Fruit fly (Drosophila melanogaster) whole organism, embryonic: Measurements from ENCODE around the gene fwd.

ENCODE experiments used
- BtbVII ChIP-seq: fragments of 200-800 bp; sonication (Bioruptor generic); optimal IDR thresholded peaks from 3 replicates; lab custom pipeline; 2017; ENCODE audit warnings: missing biosample characterization, mild to moderate bottlenecking, missing genetic modification characterization
- Bteb2 ChIP-seq: fragments of 200-800 bp; sonication (Bioruptor generic); optimal IDR thresholded peaks from 2 replicates; lab custom pipeline; 2016; ENCODE audit warnings: missing biosample characterization, missing genetic modification characterization
- CG10209 ChIP-seq: fragments of 200-800 bp; sonication (Bioruptor generic); optimal IDR thresholded peaks from 3 replicates; lab custom pipeline; 2017; ENCODE audit warnings: missing biosample characterization, mild to moderate bottlenecking, missing genetic modification characterization, missing genetic modification reagents
- CG11085 ChIP-seq: fragments of 200-800 bp; sonication (Bioruptor generic); IDR thresholded peaks from 2 replicates; pipeline ENCODE4 v1.3.6; 2022; ENCODE audit warnings: missing biosample characterization, missing genetic modification characterization
- CG11093 ChIP-seq: fragments of 200-800 bp; sonication (Bioruptor generic); IDR thresholded peaks from 3 replicates; pipeline ENCODE4 v1.3.6; 2022; ENCODE audit warnings: missing biosample characterization, missing genetic modification characterization
- CG11398 ChIP-seq: fragments of 200-800 bp; sonication (Bioruptor generic); optimal IDR thresholded peaks from 2 replicates; lab custom pipeline; 2016; ENCODE audit warnings: missing biosample characterization, missing genetic modification characterization
- CG11696 ChIP-seq: fragments of 200-800 bp; sonication (Bioruptor generic); IDR thresholded peaks from 2 replicates; pipeline ENCODE4 v1.3.6; 2022; ENCODE audit warnings: missing biosample characterization, missing genetic modification characterization
- CG11723 ChIP-seq: fragments of 200-800 bp; sonication (Bioruptor generic); optimal IDR thresholded peaks from 2 replicates; lab custom pipeline; 2017; ENCODE audit warnings: missing biosample characterization, mild to moderate bottlenecking, missing genetic modification characterization
- CG13775 ChIP-seq: fragments of 200-800 bp; sonication (Bioruptor generic); optimal IDR thresholded peaks from 3 replicates; lab custom pipeline; 2017; ENCODE audit warnings: missing biosample characterization, mild to moderate bottlenecking, missing genetic modification characterization
- CG13894 ChIP-seq: fragments of 200-800 bp; sonication (Bioruptor generic); optimal IDR thresholded peaks from 3 replicates; lab custom pipeline; 2018; ENCODE audit warnings: missing biosample characterization, mild to moderate bottlenecking, missing genetic modification characterization, moderate library complexity
- CG14710 ChIP-seq: fragments of 200-800 bp; sonication (Bioruptor generic); optimal IDR thresholded peaks from 3 replicates; lab custom pipeline; 2019; ENCODE audit warnings: missing biosample characterization, mild to moderate bottlenecking, missing genetic modification characterization, moderate library complexity
- CG15601 ChIP-seq: fragments of 200-800 bp; sonication (Bioruptor generic); optimal IDR thresholded peaks from 3 replicates; lab custom pipeline; 2019; ENCODE audit warnings: missing biosample characterization, mild to moderate bottlenecking, missing genetic modification characterization, moderate library complexity
- CG15696 ChIP-seq: fragments of 200-800 bp; sonication (Bioruptor generic); optimal IDR thresholded peaks from 2 replicates; lab custom pipeline; 2019; ENCODE audit warnings: missing biosample characterization, mild to moderate bottlenecking, missing genetic modification characterization, moderate library complexity
- CG2129 ChIP-seq: fragments of 200-800 bp; sonication (Bioruptor generic); IDR thresholded peaks from 2 replicates; pipeline ENCODE4 v1.3.6; 2022; ENCODE audit warnings: missing biosample characterization, missing genetic modification characterization; ENCODE audit not compliant: partially characterized antibody
- CG30020 ChIP-seq: fragments of 200-800 bp; optimal IDR thresholded peaks from 2 replicates; lab custom pipeline; 2019; ENCODE audit warnings: missing biosample characterization, mild to moderate bottlenecking, missing genetic modification characterization, moderate library complexity
- CG33557 ChIP-seq: fragments of 200-800 bp; sonication (Bioruptor generic); optimal IDR thresholded peaks from 2 replicates; lab custom pipeline; 2019; ENCODE audit warnings: missing biosample characterization, mild to moderate bottlenecking, missing genetic modification characterization, moderate library complexity
- CG4424 ChIP-seq: fragments of 200-800 bp; sonication (Bioruptor generic); optimal IDR thresholded peaks from 3 replicates; lab custom pipeline; 2016; ENCODE audit warnings: missing biosample characterization, missing genetic modification characterization
- CG4854 ChIP-seq: fragments of 200-800 bp; sonication (Bioruptor generic); optimal IDR thresholded peaks from 2 replicates; lab custom pipeline; 2016; ENCODE audit warnings: missing biosample characterization, missing genetic modification characterization, inconsistent platforms
- CG6254 ChIP-seq: fragments of 200-800 bp; sonication (Bioruptor generic); optimal IDR thresholded peaks from 3 replicates; lab custom pipeline; 2017; ENCODE audit warnings: mild to moderate bottlenecking, missing biosample characterization, missing genetic modification reagents, missing genetic modification characterization
- CTCF ChIP-seq: fragments of 200-800 bp; sonication (Bioruptor generic); optimal IDR thresholded peaks from 2 replicates; lab custom pipeline; 2017; ENCODE audit warnings: missing biosample characterization, mild to moderate bottlenecking, missing genetic modification characterization, moderate library complexity
- Deaf1 ChIP-seq: fragments of 200-800 bp; optimal IDR thresholded peaks from 3 replicates; lab custom pipeline; 2019; ENCODE audit warnings: missing biosample characterization, mild to moderate bottlenecking, missing genetic modification characterization, moderate library complexity
- Dip2 ChIP-seq: fragments of 200-800 bp; sonication (Bioruptor generic); IDR thresholded peaks from 2 replicates; pipeline ENCODE4 v1.3.6; 2022; ENCODE audit warnings: missing biosample characterization, missing genetic modification characterization
- Doc2 ChIP-seq: fragments of 200-800 bp; sonication (Bioruptor generic); IDR thresholded peaks from 2 replicates; pipeline ENCODE4 v1.3.6; 2022; ENCODE audit warnings: missing biosample characterization, missing genetic modification characterization
- Gsc ChIP-seq: fragments of 200-800 bp; sonication (Bioruptor generic); IDR thresholded peaks from 2 replicates; pipeline ENCODE4 v1.3.6; 2022; ENCODE audit warnings: missing biosample characterization, missing genetic modification characterization
- HHEX ChIP-seq: fragments of 200-800 bp; sonication (Bioruptor generic); optimal IDR thresholded peaks from 3 replicates; lab custom pipeline; 2017; ENCODE audit warnings: missing biosample characterization, mild to moderate bottlenecking, missing genetic modification characterization, missing genetic modification reagents
- Hey ChIP-seq: fragments of 200-800 bp; sonication (Bioruptor generic); optimal IDR thresholded peaks from 3 replicates; lab custom pipeline; 2018; ENCODE audit warnings: missing biosample characterization, mild to moderate bottlenecking, missing genetic modification characterization
- HmgZ ChIP-seq: fragments of 200-800 bp; sonication (Bioruptor generic); optimal IDR thresholded peaks from 2 replicates; lab custom pipeline; 2018; ENCODE audit warnings: missing biosample characterization, mild to moderate bottlenecking, missing genetic modification characterization
- Hr51 ChIP-seq, 2 experiments: fragments of 200-800 bp; sonication (Bioruptor generic); optimal IDR thresholded peaks; 2 replicates in 1 of 2; 3 replicates in 1 of 2; lab custom pipeline; 2016 to 2018; ENCODE audit warnings: missing biosample characterization in 2 of 2, missing genetic modification characterization in 2 of 2, mild to moderate bottlenecking in 1 of 2, moderate library complexity in 1 of 2
- NC2α ChIP-seq: fragments of 200-800 bp; sonication (Bioruptor generic); optimal IDR thresholded peaks from 2 replicates; lab custom pipeline; 2016; ENCODE audit warnings: missing biosample characterization, missing genetic modification characterization
- Sry-β ChIP-seq: fragments of 200-800 bp; sonication (Bioruptor generic); optimal IDR thresholded peaks from 2 replicates; lab custom pipeline; 2018; ENCODE audit warnings: missing biosample characterization, mild to moderate bottlenecking, missing genetic modification characterization, moderate library complexity
- TFAM ChIP-seq: fragments of 200-800 bp; sonication (Bioruptor generic); optimal IDR thresholded peaks from 2 replicates; lab custom pipeline; 2017; ENCODE audit warnings: missing biosample characterization, missing genetic modification characterization, inconsistent platforms
- ase ChIP-seq: fragments of 200-800 bp; sonication (Bioruptor generic); IDR thresholded peaks from 3 replicates; pipeline ENCODE4 v1.3.6; 2022; ENCODE audit warnings: missing biosample characterization, missing genetic modification characterization
- chn ChIP-seq: fragments of 200-800 bp; sonication (Bioruptor generic); optimal IDR thresholded peaks from 2 replicates; lab custom pipeline; 2016; ENCODE audit warnings: missing biosample characterization, missing genetic modification characterization
- ci ChIP-seq: fragments of 200-800 bp; sonication (Bioruptor generic); IDR thresholded peaks from 3 replicates; pipeline ENCODE4 v1.3.6; 2022; ENCODE audit warnings: missing biosample characterization, missing genetic modification characterization
- dan ChIP-seq: fragments of 200-800 bp; sonication (Bioruptor generic); IDR thresholded peaks from 2 replicates; pipeline ENCODE4 v1.3.6; 2022; ENCODE audit warnings: missing biosample characterization, missing genetic modification characterization
- emc ChIP-seq: fragments of 200-800 bp; sonication (Bioruptor generic); optimal IDR thresholded peaks from 2 replicates; lab custom pipeline; 2016; ENCODE audit warnings: missing biosample characterization, missing genetic modification characterization
- exex ChIP-seq: fragments of 200-800 bp; sonication (Bioruptor generic); optimal IDR thresholded peaks from 4 replicates; lab custom pipeline; 2018; ENCODE audit warnings: missing biosample characterization, mild to moderate bottlenecking, missing genetic modification characterization, moderate library complexity
- fru ChIP-seq: fragments of >200 bp; optimal IDR thresholded peaks from 2 replicates; lab custom pipeline; 2017
- gcm ChIP-seq: fragments of 200-800 bp; sonication (Bioruptor generic); optimal IDR thresholded peaks from 2 replicates; lab custom pipeline; 2019; ENCODE audit warnings: missing biosample characterization, mild to moderate bottlenecking, missing genetic modification characterization, moderate library complexity
- gt ChIP-seq: fragments of 200-800 bp; sonication (Bioruptor generic); IDR thresholded peaks from 2 replicates; pipeline ENCODE4 v1.3.6; 2022; ENCODE audit warnings: missing biosample characterization, missing genetic modification characterization
- hth ChIP-seq: fragments of >200 bp; optimal IDR thresholded peaks from 2 replicates; lab custom pipeline; 2017; ENCODE audit warnings: inconsistent platforms
- nmo ChIP-seq: fragments of 200-800 bp; sonication (Bioruptor generic); optimal IDR thresholded peaks from 2 replicates; lab custom pipeline; 2018; ENCODE audit warnings: missing biosample characterization, mild to moderate bottlenecking, missing genetic modification characterization, moderate library complexity
- oc ChIP-seq: fragments of 200-800 bp; sonication (Bioruptor generic); optimal IDR thresholded peaks from 2 replicates; lab custom pipeline; 2018; ENCODE audit warnings: missing biosample characterization, mild to moderate bottlenecking, missing genetic modification characterization, moderate library complexity
- pfk ChIP-seq: fragments of 200-800 bp; sonication (Bioruptor generic); optimal IDR thresholded peaks from 2 replicates; lab custom pipeline; 2018; ENCODE audit warnings: missing biosample characterization, mild to moderate bottlenecking, missing genetic modification characterization, moderate library complexity
- phol ChIP-seq: fragments of 200-800 bp; sonication (Bioruptor generic); optimal IDR thresholded peaks from 3 replicates; lab custom pipeline; 2018; ENCODE audit warnings: missing biosample characterization, mild to moderate bottlenecking, missing genetic modification characterization, moderate library complexity
- prd ChIP-seq, 3 experiments: fragments of >200 bp in 2 of 3; fragments of 200-800 bp in 1 of 3; sonication (Bioruptor generic) in 1 of 3; optimal IDR thresholded peaks in 2 of 3; IDR thresholded peaks in 1 of 3; 2 replicates in 2 of 3; 3 replicates in 1 of 3; pipeline versions ENCODE4 v1.3.6 to Lab custom; 2017 to 2022; ENCODE audit warnings: missing biosample characterization in 1 of 3, missing genetic modification characterization in 1 of 3
- psq ChIP-seq: fragments of 200-800 bp; sonication (Bioruptor generic); optimal IDR thresholded peaks from 2 replicates; lab custom pipeline; 2017; ENCODE audit warnings: missing biosample characterization, missing genetic modification characterization
- ranshi ChIP-seq: fragments of 200-800 bp; sonication (Bioruptor generic); IDR thresholded peaks from 2 replicates; pipeline ENCODE4 v1.3.6; 2022; ENCODE audit warnings: missing biosample characterization, missing genetic modification characterization
- sr ChIP-seq: fragments of 200-800 bp; sonication (Bioruptor generic); IDR thresholded peaks from 3 replicates; pipeline ENCODE4 v1.3.6; 2022; ENCODE audit warnings: missing biosample characterization, missing genetic modification characterization
- stwl ChIP-seq: fragments of 200-800 bp; sonication (Bioruptor generic); optimal IDR thresholded peaks from 3 replicates; lab custom pipeline; 2018; ENCODE audit warnings: missing biosample characterization, mild to moderate bottlenecking, missing genetic modification characterization, moderate library complexity
- sug ChIP-seq: fragments of 200-800 bp; optimal IDR thresholded peaks from 2 replicates; lab custom pipeline; 2019; ENCODE audit warnings: missing biosample characterization, mild to moderate bottlenecking, missing genetic modification characterization, moderate library complexity
- unpg ChIP-seq: fragments of 200-800 bp; sonication (Bioruptor generic); optimal IDR thresholded peaks from 3 replicates; lab custom pipeline; 2018; ENCODE audit warnings: missing biosample characterization, mild to moderate bottlenecking, missing genetic modification characterization, moderate library complexity

Gene fwd

DNA sequence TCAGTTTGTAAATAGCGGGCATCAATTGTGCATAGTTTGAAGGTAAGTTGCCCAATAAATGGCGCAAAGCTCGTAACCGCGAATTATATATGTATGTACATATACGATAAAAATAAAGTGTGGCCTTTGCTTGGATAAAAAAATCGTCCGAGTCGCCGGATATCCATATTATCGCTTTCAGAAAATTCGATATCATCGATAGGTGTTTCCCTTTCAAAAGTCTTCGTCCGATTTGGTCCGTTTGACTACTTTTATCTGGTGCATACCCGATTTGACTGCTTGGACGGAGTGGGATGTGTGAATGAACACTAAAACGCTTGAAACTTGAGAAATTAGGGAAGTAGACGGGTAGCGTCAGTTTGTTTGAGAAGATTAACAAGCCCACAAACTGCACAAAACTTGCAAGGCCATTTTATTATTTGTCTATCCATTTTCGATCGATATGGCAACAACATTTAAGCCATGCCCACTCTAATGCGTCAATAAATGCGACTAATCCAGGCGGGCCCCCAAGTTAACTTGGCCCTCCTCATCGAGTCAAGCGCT lies 9.5 kb upstream of the fwd start (continued):
- TF ChIP-seq HmgZ (tag; lab: Kevin White, UChicago): no peak
- no peak for TF ChIP-seq CG10209 (GFP tag; lab: Kevin White, UChicago)
- TF ChIP-seq sug (tag; lab: Kevin White, UChicago): peak; percentile 25
- TF ChIP-seq CG6254 (GFP tag; lab: Kevin White, UChicago): no peak
- TF ChIP-seq BtbVII (GFP tag; lab: Kevin White, UChicago): no peak
- TF ChIP-seq CG11398 (GFP tag; lab: Kevin White, UChicago): no peak
- TF ChIP-seq ci: peak; percentile 31; the same call in 1 of the 3 replicates
- TF ChIP-seq CG14710 (tag; lab: Kevin White, UChicago): no peak
- TF ChIP-seq hth: no peak
- no peak for TF ChIP-seq Hey (tag; lab: Kevin White, UChicago)
- TF ChIP-seq gt (GFP tag; lab: Robert Waterston, UW): no peak
- TF ChIP-seq dan: no peak
- no peak for TF ChIP-seq CG11085 (GFP tag; lab: Robert Waterston, UW)
- no peak for TF ChIP-seq Sry-β (GFP tag; lab: Kevin White, UChicago)
- TF ChIP-seq TFAM (GFP tag; lab: Kevin White, UChicago): no peak
- no peak for TF ChIP-seq ase (GFP tag; lab: Robert Waterston, UW)
- TF ChIP-seq CG11723: no peak
- no peak for TF ChIP-seq Bteb2 (GFP tag; lab: Kevin White, UChicago)
- TF ChIP-seq oc: no peak
- TF ChIP-seq CG4424: peak; percentile 21
- TF ChIP-seq nmo (GFP tag; lab: Kevin White, UChicago): peak; percentile 5
- TF ChIP-seq CG11696: no peak
- no peak for TF ChIP-seq chn (GFP tag; lab: Kevin White, UChicago)
- TF ChIP-seq Hr51 (GFP tag; optimal IDR thresholded peaks at IDR 0.05; lab: Kevin White, UChicago): no peak
- TF ChIP-seq exex (tag; lab: Kevin White, UChicago): no peak
- TF ChIP-seq CG30020: no peak
- no peak for TF ChIP-seq sr
- TF ChIP-seq CG13775 (GFP tag; lab: Kevin White, UChicago): no peak
- no peak for TF ChIP-seq fru (lab: Kevin White, UChicago)
- no peak for TF ChIP-seq CG2129 (GFP tag; lab: Robert Waterston, UW)
- no peak for TF ChIP-seq Deaf1 (tag; lab: Kevin White, UChicago)
- TF ChIP-seq pfk (GFP tag; lab: Kevin White, UChicago): no peak
- peak; percentile 69 for TF ChIP-seq CG13894 (tag; lab: Kevin White, UChicago)
- TF ChIP-seq prd (optimal IDR thresholded peaks at IDR 0.05; lab: Kevin White, UChicago): no peak
- TF ChIP-seq prd (GFP tag; IDR thresholded peaks at IDR 0.05; lab: Robert Waterston, UW): no peak
- no peak for TF ChIP-seq CG4854 (GFP tag; lab: Kevin White, UChicago)
- TF ChIP-seq unpg (GFP tag; lab: Kevin White, UChicago): peak; percentile 19
- no peak for TF ChIP-seq Doc2 (GFP tag; lab: Robert Waterston, UW)
- no peak for TF ChIP-seq NC2α (GFP tag; lab: Kevin White, UChicago)
- TF ChIP-seq phol (tag; lab: Kevin White, UChicago): peak; percentile 41
- TF ChIP-seq CTCF (GFP tag; lab: Kevin White, UChicago): no peak
- no peak for TF ChIP-seq CG11093
- TF ChIP-seq stwl (tag; lab: Kevin White, UChicago): peak; percentile 83
- TF ChIP-seq gcm (GFP tag; lab: Kevin White, UChicago): no peak
- TF ChIP-seq ranshi: no peak
- no peak for TF ChIP-seq HHEX (GFP tag; lab: Kevin White, UChicago)
- TF ChIP-seq Gsc (GFP tag; lab: Robert Waterston, UW): no peak
- TF ChIP-seq CG15696 (tag; lab: Kevin White, UChicago): no peak
- TF ChIP-seq psq (GFP tag; lab: Kevin White, UChicago): no peak
- no peak for TF ChIP-seq emc
- TF ChIP-seq CG33557 (GFP tag; lab: Kevin White, UChicago): no peak
- TF ChIP-seq CG15601 (tag; lab: Kevin White, UChicago): no peak
- TF ChIP-seq Dip2 (GFP tag; lab: Robert Waterston, UW): no peak
